Worm (Caenorhabditis elegans): ENCODE results near the gene srh-234.

The srh-234 gene

ce11 chrV:7651757-7652156 lies at the start of gene srh-234:
Gene srh-234, minus strand, starts transcription at chrV:7651857.
- no peak for TF ChIP-seq ztf-29 (GFP tag; IDR thresholded peaks at IDR 0.05)
- TF ChIP-seq T22C8.4 (GFP tag; IDR thresholded peaks at IDR 0.05): no peak
- no peak for TF ChIP-seq tab-1 (GFP tag; IDR thresholded peaks at IDR 0.05)
- TF ChIP-seq ref-1 (GFP tag; conservative IDR thresholded peaks at IDR 0.05): no peak
- TF ChIP-seq flt-1 (GFP tag; IDR thresholded peaks at IDR 0.05): no peak
- TF ChIP-seq med-1 (GFP tag; optimal IDR thresholded peaks at IDR 0.05; ENCODE audit: insufficient read depth): no peak
- no peak for TF ChIP-seq klf-2 (GFP tag; conservative IDR thresholded peaks at IDR 0.05)
- TF ChIP-seq cog-1 (tag; optimal IDR thresholded peaks at IDR 0.05): no peak
- no peak for TF ChIP-seq ztf-23 (GFP tag; IDR thresholded peaks at IDR 0.05)

DNA sequence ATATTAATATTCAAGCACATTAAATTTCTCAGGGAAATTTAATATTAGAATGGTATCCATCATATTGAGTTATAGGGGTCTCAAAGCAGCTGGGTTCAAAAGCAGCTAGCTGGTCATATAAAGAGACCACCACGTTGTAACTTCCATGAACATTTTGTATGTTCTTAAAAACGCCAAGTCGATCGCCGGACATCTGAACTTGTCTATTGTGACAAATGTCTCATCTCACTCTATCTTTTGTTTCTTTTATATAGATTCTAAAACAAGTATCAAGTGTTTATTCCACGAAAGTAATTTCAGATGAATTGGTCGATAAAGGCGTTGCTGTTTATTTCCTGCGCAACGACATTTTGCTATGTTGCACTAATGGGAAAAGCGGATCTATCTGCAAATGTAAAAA lies 45.2 kb upstream of the srh-234 start, which contains the start of gene ZK105.3:
Gene ZK105.3 (plus strand): TSS at position 301 of the 400 bp plus-strand sequence.
- TF ChIP-seq T22C8.4 (GFP tag; IDR thresholded peaks at IDR 0.05): no peak
- TF ChIP-seq ztf-29 (GFP tag; IDR thresholded peaks at IDR 0.05): no peak
- TF ChIP-seq cog-1 (tag; optimal IDR thresholded peaks at IDR 0.05): no peak
- TF ChIP-seq ref-1 (GFP tag; conservative IDR thresholded peaks at IDR 0.05): no peak
- TF ChIP-seq flt-1 (GFP tag; IDR thresholded peaks at IDR 0.05): no peak
- TF ChIP-seq med-1 (GFP tag; optimal IDR thresholded peaks at IDR 0.05; ENCODE audit: insufficient read depth): no peak
- TF ChIP-seq klf-2 (GFP tag; conservative IDR thresholded peaks at IDR 0.05): no peak
- TF ChIP-seq tab-1 (GFP tag; IDR thresholded peaks at IDR 0.05): no peak
- TF ChIP-seq ztf-23 (GFP tag; IDR thresholded peaks at IDR 0.05): no peak

- no peak for TF ChIP-seq T22C8.4 (GFP tag; IDR thresholded peaks at IDR 0.05)
- no peak for TF ChIP-seq ref-1 (GFP tag; conservative IDR thresholded peaks at IDR 0.05)
- TF ChIP-seq klf-2 (GFP tag; conservative IDR thresholded peaks at IDR 0.05): no peak
- no peak for TF ChIP-seq ztf-23 (GFP tag; IDR thresholded peaks at IDR 0.05)
- TF ChIP-seq flt-1 (GFP tag; IDR thresholded peaks at IDR 0.05): no peak
- TF ChIP-seq ztf-29 (GFP tag; IDR thresholded peaks at IDR 0.05): no peak
- no peak for TF ChIP-seq med-1 (GFP tag; optimal IDR thresholded peaks at IDR 0.05; ENCODE audit: insufficient read depth)
- no peak for TF ChIP-seq cog-1 (tag; optimal IDR thresholded peaks at IDR 0.05)
- TF ChIP-seq tab-1 (GFP tag; IDR thresholded peaks at IDR 0.05): no peak
Observed at ce11 chrV:7693394-7693793, 41.7 kb upstream of the srh-234 start, which contains the start of gene C12D5.10. Gene C12D5.10, minus strand, starts transcription at chrV:7693494.

DNA sequence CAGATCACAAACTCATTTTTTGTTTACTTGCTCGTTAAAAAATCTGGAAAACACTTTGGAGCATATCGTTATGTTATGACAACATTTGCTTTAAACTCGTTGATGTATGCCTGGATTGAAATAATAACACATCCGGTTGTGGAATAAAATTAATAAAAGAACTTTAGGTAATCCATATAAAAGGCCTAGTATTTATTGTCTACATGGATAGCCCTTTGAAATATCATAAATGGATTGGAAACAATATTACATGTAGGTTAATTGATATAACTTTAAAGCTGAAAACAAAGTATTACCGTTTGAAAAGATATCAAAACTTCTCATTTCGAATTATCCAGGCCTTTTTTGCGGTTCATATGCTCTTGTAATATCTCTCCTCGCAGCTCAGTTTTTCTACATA lies 39.0 kb upstream of the srh-234 start:
- TF ChIP-seq klf-2 (GFP tag; conservative IDR thresholded peaks at IDR 0.05) (no peak), ztf-29 (GFP tag; IDR thresholded peaks at IDR 0.05) (no peak), tab-1 (GFP tag; IDR thresholded peaks at IDR 0.05) (no peak), flt-1 (GFP tag; IDR thresholded peaks at IDR 0.05) (no peak), T22C8.4 (GFP tag; IDR thresholded peaks at IDR 0.05) (no peak), ztf-23 (GFP tag; IDR thresholded peaks at IDR 0.05) (no peak), ref-1 (GFP tag; conservative IDR thresholded peaks at IDR 0.05) (no peak), cog-1 (tag; optimal IDR thresholded peaks at IDR 0.05) (no peak), med-1 (GFP tag; optimal IDR thresholded peaks at IDR 0.05; ENCODE audit: insufficient read depth) (no peak)

DNA sequence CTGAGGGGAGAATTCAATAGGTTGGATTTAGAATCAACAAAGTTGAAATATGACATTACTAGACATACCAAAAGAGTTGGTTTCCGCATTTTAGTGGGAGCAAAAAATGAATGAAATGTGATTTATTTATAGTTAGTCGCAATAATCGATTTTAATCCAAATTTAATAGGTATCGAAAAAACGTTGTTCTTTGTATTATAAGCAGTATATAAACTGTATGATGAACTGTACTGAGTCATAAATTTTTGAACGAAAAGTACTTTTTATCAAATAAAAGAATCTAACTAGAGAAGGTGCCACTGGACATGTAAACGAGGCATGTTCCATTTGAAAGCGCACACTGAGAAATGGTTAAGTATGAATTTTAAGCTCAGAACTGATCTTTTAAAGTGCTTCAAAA lies 38.2 kb upstream of the srh-234 start, which contains the start of gene C12D5.9:
Gene C12D5.9 (minus strand): TSS at position 101 of the 400 bp plus-strand sequence.
- no peak for TF ChIP-seq tab-1 (GFP tag; IDR thresholded peaks at IDR 0.05)
- TF ChIP-seq flt-1 (GFP tag; IDR thresholded peaks at IDR 0.05): no peak
- TF ChIP-seq cog-1 (tag; optimal IDR thresholded peaks at IDR 0.05): no peak
- no peak for TF ChIP-seq med-1 (GFP tag; optimal IDR thresholded peaks at IDR 0.05; ENCODE audit: insufficient read depth)
- no peak for TF ChIP-seq ztf-29 (GFP tag; IDR thresholded peaks at IDR 0.05)
- TF ChIP-seq klf-2 (GFP tag; conservative IDR thresholded peaks at IDR 0.05): no peak
- no peak for TF ChIP-seq ref-1 (GFP tag; conservative IDR thresholded peaks at IDR 0.05)
- TF ChIP-seq ztf-23 (GFP tag; IDR thresholded peaks at IDR 0.05): no peak
- no peak for TF ChIP-seq T22C8.4 (GFP tag; IDR thresholded peaks at IDR 0.05)

DNA sequence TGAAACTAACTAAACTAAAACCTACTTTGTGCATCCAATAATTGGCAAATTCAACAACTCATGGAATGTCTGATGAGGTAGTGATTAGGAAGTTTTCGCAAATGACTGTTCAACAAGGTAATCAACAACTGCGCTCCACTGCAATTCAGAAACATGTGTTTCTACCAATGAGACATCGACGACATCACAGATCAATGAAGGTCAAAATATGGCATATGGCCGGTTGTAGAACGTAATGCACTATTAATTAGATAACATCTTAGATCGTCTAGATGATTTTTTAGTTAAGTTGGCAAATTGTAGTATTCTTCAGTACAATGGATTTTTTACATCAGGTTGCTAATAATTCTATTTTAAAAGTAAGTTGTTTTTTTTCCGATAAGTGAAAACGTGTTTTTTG lies 34.5 kb upstream of the srh-234 start, which contains the start of the genes nhr-94 and nhr-152:
Gene nhr-94 (minus strand): TSS at position 147 of the 400 bp plus-strand sequence.
Gene nhr-152 (plus strand): TSS at position 162 of the 400 bp plus-strand sequence.
- TF ChIP-seq flt-1 (GFP tag; IDR thresholded peaks at IDR 0.05) (no peak), ztf-29 (GFP tag; IDR thresholded peaks at IDR 0.05) (no peak), ztf-23 (GFP tag; IDR thresholded peaks at IDR 0.05) (no peak), klf-2 (GFP tag; conservative IDR thresholded peaks at IDR 0.05) (no peak), T22C8.4 (GFP tag; IDR thresholded peaks at IDR 0.05) (no peak), cog-1 (tag; optimal IDR thresholded peaks at IDR 0.05) (no peak), tab-1 (GFP tag; IDR thresholded peaks at IDR 0.05) (no peak), med-1 (GFP tag; optimal IDR thresholded peaks at IDR 0.05; ENCODE audit: insufficient read depth) (no peak), ref-1 (GFP tag; conservative IDR thresholded peaks at IDR 0.05) (no peak)

- TF ChIP-seq med-1 (GFP tag; optimal IDR thresholded peaks at IDR 0.05; ENCODE audit: insufficient read depth) (no peak), ztf-29 (GFP tag; IDR thresholded peaks at IDR 0.05) (no peak), T22C8.4 (GFP tag; IDR thresholded peaks at IDR 0.05) (no peak), ztf-23 (GFP tag; IDR thresholded peaks at IDR 0.05) (no peak), flt-1 (GFP tag; IDR thresholded peaks at IDR 0.05) (no peak)
Observed at ce11 chrV:7683907-7684655, 32.4 kb upstream of the srh-234 start, which contains the start of gene sre-11. Gene sre-11, minus strand, starts transcription at chrV:7683957.

DNA sequence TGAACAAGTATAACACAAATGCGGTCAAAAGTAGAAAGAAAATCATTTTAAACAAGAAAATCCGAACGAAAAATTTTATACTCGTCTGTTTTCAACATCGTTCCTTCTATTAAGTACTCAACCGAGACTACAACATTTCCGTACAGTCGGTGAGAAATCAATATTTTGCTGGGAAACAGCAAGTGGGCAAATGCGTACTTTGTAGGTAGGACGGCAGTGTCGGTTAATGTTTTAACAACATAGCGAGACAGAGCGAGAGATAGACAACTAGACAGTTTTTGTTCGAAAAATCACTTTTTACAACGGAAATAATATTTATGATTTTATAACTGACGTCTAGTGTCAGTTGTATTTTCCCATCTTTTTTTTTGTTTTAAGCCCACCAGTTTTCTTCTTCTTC lies 29.7 kb upstream of the srh-234 start, which contains the start of gene cyp-33A1:
Gene cyp-33A1 (minus strand): TSS at position 72 of the 400 bp plus-strand sequence.
- TF ChIP-seq klf-2 (GFP tag; conservative IDR thresholded peaks at IDR 0.05) (no peak), ref-1 (GFP tag; conservative IDR thresholded peaks at IDR 0.05) (no peak), cog-1 (tag; optimal IDR thresholded peaks at IDR 0.05) (no peak), ztf-23 (GFP tag; IDR thresholded peaks at IDR 0.05) (no peak), med-1 (GFP tag; optimal IDR thresholded peaks at IDR 0.05; ENCODE audit: insufficient read depth) (no peak), flt-1 (GFP tag; IDR thresholded peaks at IDR 0.05) (no peak), tab-1 (GFP tag; IDR thresholded peaks at IDR 0.05) (no peak), T22C8.4 (GFP tag; IDR thresholded peaks at IDR 0.05) (no peak), ztf-29 (GFP tag; IDR thresholded peaks at IDR 0.05) (no peak)

- TF ChIP-seq ref-1 (GFP tag; conservative IDR thresholded peaks at IDR 0.05): no peak
- no peak for TF ChIP-seq med-1 (GFP tag; optimal IDR thresholded peaks at IDR 0.05; ENCODE audit: insufficient read depth)
- no peak for TF ChIP-seq tab-1 (GFP tag; IDR thresholded peaks at IDR 0.05)
- no peak for TF ChIP-seq ztf-29 (GFP tag; IDR thresholded peaks at IDR 0.05)
- no peak for TF ChIP-seq cog-1 (tag; optimal IDR thresholded peaks at IDR 0.05)
- TF ChIP-seq flt-1 (GFP tag; IDR thresholded peaks at IDR 0.05): no peak
- TF ChIP-seq klf-2 (GFP tag; conservative IDR thresholded peaks at IDR 0.05): no peak
- no peak for TF ChIP-seq T22C8.4 (GFP tag; IDR thresholded peaks at IDR 0.05)
- no peak for TF ChIP-seq ztf-23 (GFP tag; IDR thresholded peaks at IDR 0.05)
Observed at ce11 chrV:7675904-7676303, 24.2 kb upstream of the srh-234 start, which contains the start of gene C12D5.3. Gene C12D5.3, plus strand, starts transcription at chrV:7676204.

All from whole organism, midembryonic.